Fruit fly (Drosophila melanogaster): ENCODE results near the gene bowl.

The bowl gene

dm6 chr2L:3804641-3805273 lies 33.3 kb downstream of the bowl start (continued):
- TF ChIP-seq Mad (GFP tag; optimal IDR thresholded peaks at IDR 0.05): peak; percentile 97
- TF ChIP-seq Aef1 (GFP tag; IDR thresholded peaks at IDR 0.05): peak; percentile 95
- TF ChIP-seq sqz (GFP tag; optimal IDR thresholded peaks at IDR 0.05): peak; percentile 98
- TF ChIP-seq inv (GFP tag; IDR thresholded peaks at IDR 0.05; ENCODE audit: partially characterized antibody): no peak
- TF ChIP-seq CG9876 (GFP tag; optimal IDR thresholded peaks at IDR 0.05): peak; percentile 94
- TF ChIP-seq wek (GFP tag; optimal IDR thresholded peaks at IDR 0.05): peak; percentile 97
- peak; percentile 96 for TF ChIP-seq CG6854 (GFP tag; optimal IDR thresholded peaks at IDR 0.05)
- peak; percentile 97 for TF ChIP-seq CG10654 (GFP tag; optimal IDR thresholded peaks at IDR 0.05)
- peak; percentile 61 for TF ChIP-seq ftz-f1 (GFP tag; optimal IDR thresholded peaks at IDR 0.05)
- peak; percentile 97 for TF ChIP-seq CG30431 (GFP tag; optimal IDR thresholded peaks at IDR 0.05)
- peak; percentile 99 for TF ChIP-seq CG8388 (GFP tag; optimal IDR thresholded peaks at IDR 0.05)
- TF ChIP-seq corto (GFP tag; optimal IDR thresholded peaks at IDR 0.05): peak; percentile 20
- peak; percentile 96 for TF ChIP-seq Fer2 (tag; optimal IDR thresholded peaks at IDR 0.05)
- no peak for TF ChIP-seq sc (optimal IDR thresholded peaks at IDR 0.05)
- peak; percentile 97 for TF ChIP-seq sc (GFP tag; optimal IDR thresholded peaks at IDR 0.05)
- TF ChIP-seq CG11723 (GFP tag; optimal IDR thresholded peaks at IDR 0.05): peak; percentile 97
- peak; percentile 99 for TF ChIP-seq CG12071 (GFP tag; optimal IDR thresholded peaks at IDR 0.05)
- peak; percentile 88 for TF ChIP-seq CG14965 (GFP tag; optimal IDR thresholded peaks at IDR 0.05; ENCODE audit: borderline replicate concordance)
- TF ChIP-seq bigmax (GFP tag; optimal IDR thresholded peaks at IDR 0.05): peak; percentile 78
- peak; percentile 97 for TF ChIP-seq CG8924 (tag; optimal IDR thresholded peaks at IDR 0.05)
- TF ChIP-seq ewg (GFP tag; optimal IDR thresholded peaks at IDR 0.05): peak; percentile 99
- TF ChIP-seq CG11695 (GFP tag; IDR thresholded peaks at IDR 0.05): peak; percentile 100
- peak; percentile 98 for TF ChIP-seq pb (GFP tag; optimal IDR thresholded peaks at IDR 0.05)
- peak; percentile 98 for TF ChIP-seq Side (GFP tag; optimal IDR thresholded peaks at IDR 0.05)
- peak; percentile 89 for TF ChIP-seq CG7271 (tag; optimal IDR thresholded peaks at IDR 0.05)
- TF ChIP-seq CG17328 (GFP tag; IDR thresholded peaks at IDR 0.05): peak; percentile 98
- TF ChIP-seq Drgx (GFP tag; IDR thresholded peaks at IDR 0.05): peak; percentile 100
- peak; percentile 94 for TF ChIP-seq Hand (GFP tag; optimal IDR thresholded peaks at IDR 0.05)
- peak; percentile 98 for TF ChIP-seq dysf (GFP tag; IDR thresholded peaks at IDR 0.05)
- peak; percentile 90 for TF ChIP-seq Deaf1 (tag; optimal IDR thresholded peaks at IDR 0.05)
- peak; percentile 92 for TF ChIP-seq CG8290 (GFP tag; optimal IDR thresholded peaks at IDR 0.05)
- TF ChIP-seq CG8290 (tag; optimal IDR thresholded peaks at IDR 0.05): peak; percentile 91 to 99
- TF ChIP-seq tin (GFP tag; optimal IDR thresholded peaks at IDR 0.05): peak; percentile 97
- peak; percentile 30 for TF ChIP-seq Elba2 (GFP tag; optimal IDR thresholded peaks at IDR 0.05)
- peak; percentile 98 for TF ChIP-seq CG4820 (GFP tag; optimal IDR thresholded peaks at IDR 0.05)
- peak; percentile 96 for TF ChIP-seq Bteb2 (GFP tag; optimal IDR thresholded peaks at IDR 0.05)
- TF ChIP-seq psq (GFP tag; optimal IDR thresholded peaks at IDR 0.05): peak; percentile 88
- no peak for TF ChIP-seq CG2129 (GFP tag; IDR thresholded peaks at IDR 0.05; ENCODE audit: partially characterized antibody)
- peak; percentile 96 for TF ChIP-seq sug (tag; optimal IDR thresholded peaks at IDR 0.05)
- peak; percentile 94 for TF ChIP-seq CG31224 (GFP tag; IDR thresholded peaks at IDR 0.05)
- TF ChIP-seq CG17912 (GFP tag; optimal IDR thresholded peaks at IDR 0.05): peak; percentile 95
- peak; percentile 89 for TF ChIP-seq Nf-YB (GFP tag; optimal IDR thresholded peaks at IDR 0.05)
- TF ChIP-seq CG9727 (GFP tag; optimal IDR thresholded peaks at IDR 0.05): peak; percentile 94
- peak; percentile 94 for TF ChIP-seq CG5180 (GFP tag; optimal IDR thresholded peaks at IDR 0.05)
- peak; percentile 96 for TF ChIP-seq CG7556 (GFP tag; optimal IDR thresholded peaks at IDR 0.05)
- TF ChIP-seq CG15073 (GFP tag; optimal IDR thresholded peaks at IDR 0.05): peak; percentile 81
- TF ChIP-seq CG10431 (GFP tag; optimal IDR thresholded peaks at IDR 0.05): peak; percentile 96
- TF ChIP-seq oc (tag; optimal IDR thresholded peaks at IDR 0.05): peak; percentile 99
- TF ChIP-seq CG5953 (GFP tag; IDR thresholded peaks at IDR 0.05): peak; percentile 97
- peak; percentile 70; the same call in 2 of the 3 replicates for TF ChIP-seq z (GFP tag; IDR thresholded peaks at IDR 0.05)

Measured in whole organism, embryonic.